Fruit fly (Drosophila melanogaster): ENCODE measurements around the gene CG9641.

DNA sequence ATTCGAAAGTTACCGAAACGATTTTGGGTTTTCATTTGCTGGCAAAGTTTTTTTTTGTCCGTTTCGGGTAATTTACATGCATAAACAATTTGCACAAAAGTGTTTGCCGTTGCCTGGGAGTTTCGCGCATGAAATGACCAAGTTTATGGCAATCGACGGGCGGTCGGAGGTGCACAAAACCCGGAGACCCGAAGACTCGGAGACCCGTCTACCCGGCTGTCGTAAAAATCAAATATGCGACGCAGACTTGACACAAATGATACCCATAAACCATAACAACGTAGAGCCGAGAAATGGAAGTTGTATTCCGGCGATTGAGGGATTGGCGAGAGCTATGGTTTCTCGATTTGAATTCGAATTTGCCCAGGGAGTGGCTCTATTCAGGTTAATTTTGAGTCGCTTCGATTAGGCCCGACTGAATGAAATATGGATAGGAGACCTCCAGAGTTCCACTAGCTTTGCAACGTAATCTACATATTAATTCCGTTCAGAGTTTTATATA lies 30.3 kb upstream of the CG9641 start:
- TF ChIP-seq CG8478 (optimal IDR thresholded peaks at IDR 0.05) (no peak), CTCF (optimal IDR thresholded peaks at IDR 0.05) (no peak)

All from S2 (cell line).